Worm (Caenorhabditis elegans) whole organism, L4 larva: ENCODE measurements around the gene T24D5.6.
A peak's percentile ranks its signal among the peaks of the same experiment; 100 is the strongest.

Experiments used
- F37D6.2 ChIP-seq: sonication (generic microtip); optimal IDR thresholded peaks from 2 replicates; lab custom pipeline; 2016; ENCODE audit warnings: mild to moderate bottlenecking, missing genetic modification characterization, missing compliant biosample characterization
- F44E2.7 ChIP-seq: fragments of 200-800 bp; sonication (Bioruptor generic); IDR thresholded peaks from 2 replicates; pipeline ENCODE4 v2.1.2; 2022; ENCODE audit warnings: missing genetic modification characterization, missing compliant biosample characterization
- T26A8.4 ChIP-seq: fragments of 200-800 bp; sonication (Bioruptor generic); IDR thresholded peaks from 2 replicates; pipeline ENCODE4 v1.3.6; 2022; ENCODE audit warnings: missing genetic modification characterization, missing compliant biosample characterization
- Y48G9A.11 ChIP-seq: fragments of 200-800 bp; sonication (Bioruptor generic); IDR thresholded peaks from 2 replicates; pipeline ENCODE4 v1.3.6; 2022; ENCODE audit warnings: missing genetic modification reagents, missing genetic modification characterization, missing compliant biosample characterization
- ZK546.5 ChIP-seq, 2 experiments: sonication (generic microtip); optimal IDR thresholded peaks; 2 replicates each; lab custom pipeline; 2017; ENCODE audit warnings: missing biosample characterization in 2 of 2, missing genetic modification characterization in 2 of 2
- ama-1 ChIP-seq: fragments of 150-350 bp; optimal IDR thresholded peaks from 2 replicates; lab custom pipeline; 2014; ENCODE audit warnings: inconsistent platforms, mixed read lengths
- ceh-44 ChIP-seq: fragments of 200-800 bp; sonication (Bioruptor generic); IDR thresholded peaks from 2 replicates; pipeline ENCODE4 v1.3.6; 2022; ENCODE audit warnings: missing genetic modification reagents, missing genetic modification characterization, missing compliant biosample characterization
- ceh-82 ChIP-seq: sonication (generic microtip); optimal IDR thresholded peaks from 2 replicates; lab custom pipeline; 2017; ENCODE audit warnings: missing biosample characterization, missing genetic modification characterization
- dmd-6 ChIP-seq: fragments of 200-800 bp; sonication (Bioruptor generic); IDR thresholded peaks from 2 replicates; pipeline ENCODE4 v1.3.6; 2022; ENCODE audit warnings: missing genetic modification reagents, missing genetic modification characterization, missing compliant biosample characterization
- dmd-8 ChIP-seq: fragments of 200-800 bp; sonication (Bioruptor generic); IDR thresholded peaks from 2 replicates; pipeline ENCODE4 v1.3.6; 2022; ENCODE audit warnings: missing genetic modification characterization, missing compliant biosample characterization
- dpl-1 ChIP-seq: fragments of 150-350 bp; optimal IDR thresholded peaks from 2 replicates; lab custom pipeline; 2014; ENCODE audit warnings: missing biosample characterization, missing genetic modification reagents, missing genetic modification characterization
- egl-43 ChIP-seq: fragments of 200-800 bp; sonication (Bioruptor generic); IDR thresholded peaks from 2 replicates; pipeline ENCODE4 v1.3.6; 2022; ENCODE audit warnings: missing genetic modification reagents, missing genetic modification characterization, missing compliant biosample characterization
- gei-8 ChIP-seq: fragments of 200-800 bp; sonication (Bioruptor generic); optimal IDR thresholded peaks from 2 replicates; lab custom pipeline; 2018; ENCODE audit warnings: mild to moderate bottlenecking, missing genetic modification characterization, missing compliant biosample characterization
- hlh-11 ChIP-seq: fragments of 200-800 bp; sonication (Bioruptor generic); optimal IDR thresholded peaks from 2 replicates; lab custom pipeline; 2018; ENCODE audit warnings: mild to moderate bottlenecking, missing genetic modification characterization, missing compliant biosample characterization
- hlh-30 ChIP-seq: sonication (generic microtip); optimal IDR thresholded peaks from 2 replicates; lab custom pipeline; 2017; ENCODE audit warnings: antibody characterized with exemption, mild to moderate bottlenecking, missing genetic modification characterization, missing compliant biosample characterization; ENCODE audit not compliant: insufficient read depth
- lin-13 ChIP-seq: fragments of 150-350 bp; optimal IDR thresholded peaks from 2 replicates; lab custom pipeline; 2014; ENCODE audit warnings: missing biosample characterization, missing genetic modification reagents, missing genetic modification characterization
- lsy-2 ChIP-seq, 2 experiments: fragments of 150-350 bp in 1 of 2; sonication (generic microtip) in 1 of 2; optimal IDR thresholded peaks; 2 replicates each; lab custom pipeline; 2014 to 2017; ENCODE audit warnings: missing biosample characterization in 2 of 2, missing genetic modification characterization in 2 of 2
- mdl-1 ChIP-seq, 2 experiments: fragments of 150-350 bp in 1 of 2; sonication (generic microtip) in 1 of 2; optimal IDR thresholded peaks; 2 replicates each; lab custom pipeline; 2014 to 2017; ENCODE audit warnings: missing biosample characterization in 2 of 2, missing genetic modification characterization in 2 of 2
- mdt-29 ChIP-seq: fragments of 200-800 bp; sonication (Bioruptor generic); IDR thresholded peaks from 2 replicates; pipeline ENCODE4 v1.3.6; 2022; ENCODE audit warnings: missing genetic modification reagents, missing genetic modification characterization, missing compliant biosample characterization
- mep-1 ChIP-seq: fragments of 150-350 bp; sonication (generic microtip); optimal IDR thresholded peaks from 3 replicates; lab custom pipeline; 2014; ENCODE audit warnings: missing biosample characterization, missing genetic modification characterization
- mxl-2 ChIP-seq: fragments of 200-800 bp; sonication (Bioruptor generic); conservative IDR thresholded peaks from 2 replicates; pipeline ENCODE4 v1.3.6; 2022; ENCODE audit warnings: missing genetic modification reagents, missing genetic modification characterization, missing compliant biosample characterization
- nhr-10 ChIP-seq: fragments of 150-350 bp; optimal IDR thresholded peaks from 2 replicates; lab custom pipeline; 2014; ENCODE audit warnings: missing biosample characterization, missing genetic modification characterization
- nhr-237 ChIP-seq: sonication (generic microtip); optimal IDR thresholded peaks from 2 replicates; lab custom pipeline; 2017; ENCODE audit warnings: missing biosample characterization, missing genetic modification characterization
- nhr-41 ChIP-seq: fragments of 200-800 bp; sonication (Bioruptor generic); IDR thresholded peaks from 2 replicates; pipeline ENCODE4 v1.3.6; 2022; ENCODE audit warnings: missing genetic modification reagents, missing genetic modification characterization, missing compliant biosample characterization
- pha-4 ChIP-seq, 2 experiments: fragments of 150-350 bp in 1 of 2; fragments of 200-800 bp in 1 of 2; sonication (Bioruptor generic) in 1 of 2; IDR thresholded peaks in 1 of 2; optimal IDR thresholded peaks in 1 of 2; 2 replicates each; pipeline versions ENCODE4 v1.3.6 to Lab custom; 2014 to 2022; ENCODE audit warnings: missing genetic modification characterization in 2 of 2, missing genetic modification reagents in 2 of 2, missing biosample characterization in 1 of 2, missing compliant biosample characterization in 1 of 2
- pqm-1 ChIP-seq: sonication (generic microtip); optimal IDR thresholded peaks from 2 replicates; lab custom pipeline; 2017; ENCODE audit warnings: missing biosample characterization, missing genetic modification characterization
- saeg-2 ChIP-seq: fragments of 200-800 bp; sonication (Bioruptor generic); IDR thresholded peaks from 2 replicates; pipeline ENCODE4 v1.3.6; 2022; ENCODE audit warnings: missing genetic modification reagents, missing genetic modification characterization, missing compliant biosample characterization
- snpc-4 ChIP-seq: fragments of 150-350 bp; optimal IDR thresholded peaks from 2 replicates; lab custom pipeline; 2014; ENCODE audit warnings: missing biosample characterization, missing genetic modification characterization
- spr-1 ChIP-seq: sonication (generic microtip); optimal IDR thresholded peaks from 2 replicates; lab custom pipeline; 2016; ENCODE audit warnings: mild to moderate bottlenecking, missing genetic modification characterization, missing compliant biosample characterization
- spr-3 ChIP-seq: fragments of 200-800 bp; sonication (Bioruptor generic); optimal IDR thresholded peaks from 2 replicates; lab custom pipeline; 2018; ENCODE audit warnings: mild to moderate bottlenecking, missing genetic modification characterization, missing compliant biosample characterization
- tag-97 ChIP-seq: fragments of 200-800 bp; sonication (Bioruptor generic); IDR thresholded peaks from 2 replicates; pipeline ENCODE4 v1.3.6; 2022; ENCODE audit warnings: missing genetic modification characterization, missing compliant biosample characterization
- tra-1 ChIP-seq: fragments of 200-800 bp; sonication (Bioruptor generic); IDR thresholded peaks from 2 replicates; pipeline ENCODE4 v1.3.6; 2022; ENCODE audit warnings: missing genetic modification reagents, missing genetic modification characterization, missing compliant biosample characterization
- unc-62 ChIP-seq, 3 experiments: fragments of 150-350 bp in 1 of 3; sonication (generic microtip); optimal IDR thresholded peaks in 2 of 3; peaks in 1 of 3; 1 replicate in 1 of 3; 2 replicates in 2 of 3; lab custom pipeline; 2014 to 2017; ENCODE audit warnings: missing biosample characterization in 3 of 3, missing genetic modification characterization in 3 of 3, missing genetic modification reagents in 3 of 3, missing genotype in 1 of 3
- vab-7 ChIP-seq: fragments of 200-800 bp; sonication (Bioruptor generic); IDR thresholded peaks from 2 replicates; pipeline ENCODE4 v1.3.6; 2022; ENCODE audit warnings: missing genetic modification reagents, missing genetic modification characterization, missing compliant biosample characterization
- ztf-7 ChIP-seq: fragments of 150-350 bp; optimal IDR thresholded peaks from 2 replicates; lab custom pipeline; 2014; ENCODE audit warnings: missing biosample characterization, missing genetic modification characterization

T24D5.6 gene

ce11 chrX:12642952-12643351 lies 39.5 kb downstream of the T24D5.6 start:
- TF ChIP-seq ceh-82 (tag; lab: Kevin White, UChicago) (no peak), vab-7 (GFP tag; lab: Robert Waterston, UW) (no peak), pha-4 (GFP tag; IDR thresholded peaks at IDR 0.05; lab: Robert Waterston, UW) (no peak), pha-4 (tag; optimal IDR thresholded peaks at IDR 0.05; lab: Kevin White, UChicago) (peak; percentile 78), egl-43 (GFP tag; lab: Robert Waterston, UW) (no peak), nhr-237 (no peak), spr-3 (no peak), T26A8.4 (GFP tag; lab: Robert Waterston, UW) (no peak), lsy-2 (tag; optimal IDR thresholded peaks at IDR 0.05; lab: Kevin White, UChicago) (no peak), tag-97 (GFP tag; lab: Robert Waterston, UW) (no peak), dpl-1 (GFP tag; lab: Kevin White, UChicago) (no peak), spr-1 (tag; lab: Kevin White, UChicago) (no peak), mep-1 (tag; lab: Kevin White, UChicago) (peak; percentile 24), nhr-41 (GFP tag; lab: Robert Waterston, UW) (no peak), dmd-8 (GFP tag; lab: Robert Waterston, UW) (no peak), unc-62 (GFP tag; optimal IDR thresholded peaks at IDR 0.05 in 1 of 2; lab: Kevin White, UChicago) (peak in 1 of 2 experiments; percentile 83), unc-62 (tag; optimal IDR thresholded peaks at IDR 0.05; lab: Kevin White, UChicago) (no peak), tra-1 (GFP tag; lab: Robert Waterston, UW) (no peak), nhr-10 (tag; lab: Kevin White, UChicago) (no peak), gei-8 (GFP tag; lab: Kevin White, UChicago) (no peak), Y48G9A.11 (GFP tag; lab: Robert Waterston, UW) (no peak), lin-13 (GFP tag; lab: Kevin White, UChicago) (no peak), ama-1 (no peak), snpc-4 (tag; lab: Kevin White, UChicago) (no peak), hlh-30 (peak; percentile 44), saeg-2 (GFP tag; lab: Robert Waterston, UW) (no peak), mdl-1 (tag; optimal IDR thresholded peaks at IDR 0.05; lab: Kevin White, UChicago) (peak in 1 of 2 experiments; percentile 11), hlh-11 (tag; lab: Kevin White, UChicago) (no peak), ztf-7 (tag; lab: Kevin White, UChicago) (no peak), ZK546.5 (tag; optimal IDR thresholded peaks at IDR 0.05; lab: Kevin White, UChicago) (no peak), F44E2.7 (GFP tag; lab: Robert Waterston, UW) (no peak)

ce11 chrX:12645846-12646245 lies 42.4 kb downstream of the T24D5.6 start:
- TF ChIP-seq F37D6.2 (tag; lab: Kevin White, UChicago), result no peak
- TF ChIP-seq dmd-6 (GFP tag; lab: Robert Waterston, UW), result no peak
- no peak for TF ChIP-seq ama-1
- TF ChIP-seq unc-62 (GFP tag; optimal IDR thresholded peaks at IDR 0.05 in 1 of 2; lab: Kevin White, UChicago), result peak in 1 of 2 experiments; percentile 86
- TF ChIP-seq unc-62 (tag; optimal IDR thresholded peaks at IDR 0.05; lab: Kevin White, UChicago), result no peak
- no peak for TF ChIP-seq ceh-44
- no peak for TF ChIP-seq pqm-1 (tag; lab: Kevin White, UChicago)
- TF ChIP-seq mxl-2 (GFP tag; lab: Robert Waterston, UW), result no peak
- TF ChIP-seq mdt-29, result no peak

- TF ChIP-seq tra-1 (GFP tag; lab: Robert Waterston, UW) (no peak), unc-62 (GFP tag; optimal IDR thresholded peaks at IDR 0.05 in 1 of 2; lab: Kevin White, UChicago) (peak in 1 of 2 experiments; percentile 98), unc-62 (tag; optimal IDR thresholded peaks at IDR 0.05; lab: Kevin White, UChicago) (no peak)
Measured at ce11 chrX:12646546-12647167, 43.2 kb downstream of the T24D5.6 start, which contains the start of gene zmp-5. zmp-5 (plus strand) TSS chrX:12647117.
